Worm (Caenorhabditis elegans) whole organism, young adult: ENCODE measurements around the gene T22C8.3.

Experiments used
- F23B12.7 ChIP-seq: sonication (generic microtip); optimal IDR thresholded peaks from 2 replicates; lab custom pipeline; 2017; ENCODE audit warnings: missing genetic modification characterization, mild to moderate bottlenecking, missing compliant biosample characterization, antibody characterized with exemption, moderate library complexity; ENCODE audit not compliant: insufficient read depth
- F33H1.4 ChIP-seq: fragments of 200-800 bp; sonication (Bioruptor generic); IDR thresholded peaks from 2 replicates; pipeline ENCODE4 v1.3.6; 2022; ENCODE audit warnings: missing genetic modification reagents, missing genetic modification characterization, missing compliant biosample characterization
- F52B5.7 ChIP-seq: sonication (generic microtip); optimal IDR thresholded peaks from 2 replicates; lab custom pipeline; 2016; ENCODE audit warnings: mild to moderate bottlenecking, missing genetic modification characterization, missing compliant biosample characterization
- F55B11.4 ChIP-seq: sonication (generic microtip); optimal IDR thresholded peaks from 2 replicates; lab custom pipeline; 2016; ENCODE audit warnings: missing compliant biosample characterization, missing genetic modification characterization, borderline replicate concordance; ENCODE audit not compliant: insufficient read depth
- F57C9.4 ChIP-seq: sonication (generic microtip); optimal IDR thresholded peaks from 2 replicates; lab custom pipeline; 2017; ENCODE audit warnings: mild to moderate bottlenecking, missing genetic modification characterization, missing compliant biosample characterization
- K11D2.4 ChIP-seq: fragments of 200-800 bp; sonication (Bioruptor generic); IDR thresholded peaks from 2 replicates; pipeline ENCODE4 v1.3.6; 2022; ENCODE audit warnings: missing genetic modification reagents, missing genetic modification characterization, missing compliant biosample characterization
- Y53F4B.3 ChIP-seq: fragments of 200-800 bp; sonication (Bioruptor generic); IDR thresholded peaks from 2 replicates; pipeline ENCODE4 v1.3.6; 2022; ENCODE audit warnings: missing genetic modification reagents, missing genetic modification characterization, missing compliant biosample characterization
- Y95B8A.8 ChIP-seq: fragments of 200-800 bp; sonication (Bioruptor generic); IDR thresholded peaks from 2 replicates; pipeline ENCODE4 v1.3.6; 2022; ENCODE audit warnings: missing genetic modification reagents, missing genetic modification characterization, missing compliant biosample characterization
- aptf-3 ChIP-seq: fragments of 200-800 bp; sonication (Bioruptor generic); IDR thresholded peaks from 2 replicates; pipeline ENCODE4 v1.3.6; 2022; ENCODE audit warnings: missing genetic modification characterization, missing compliant biosample characterization
- atf-7 ChIP-seq: sonication (generic microtip); optimal IDR thresholded peaks from 2 replicates; lab custom pipeline; 2017; ENCODE audit warnings: mild to moderate bottlenecking, missing genetic modification characterization, missing compliant biosample characterization
- athp-1 ChIP-seq: sonication (generic microtip); optimal IDR thresholded peaks from 2 replicates; lab custom pipeline; 2017; ENCODE audit warnings: mild to moderate bottlenecking, missing genetic modification characterization, missing compliant biosample characterization
- attf-5 ChIP-seq: fragments of 200-800 bp; sonication (Bioruptor generic); optimal IDR thresholded peaks from 2 replicates; lab custom pipeline; 2018; ENCODE audit warnings: mild to moderate bottlenecking, missing genetic modification characterization, missing compliant biosample characterization
- cebp-1 ChIP-seq, 2 experiments: fragments of 200-800 bp in 1 of 2; sonication (Bioruptor generic) in 1 of 2; sonication (generic microtip) in 1 of 2; IDR thresholded peaks in 1 of 2; optimal IDR thresholded peaks in 1 of 2; 2 replicates each; pipeline versions ENCODE4 v1.3.6 to Lab custom; 2017 to 2022; ENCODE audit warnings: missing compliant biosample characterization in 2 of 2, missing genetic modification characterization in 2 of 2, mild to moderate bottlenecking in 1 of 2, missing genetic modification reagents in 1 of 2, moderate library complexity in 1 of 2
- cebp-2 ChIP-seq: fragments of 200-800 bp; sonication (Bioruptor generic); IDR thresholded peaks from 2 replicates; pipeline ENCODE4 v1.3.6; 2022; ENCODE audit warnings: missing genetic modification characterization, missing compliant biosample characterization
- efl-1 ChIP-seq: fragments of 150-350 bp; optimal IDR thresholded peaks from 2 replicates; lab custom pipeline; 2014; ENCODE audit warnings: missing biosample characterization, missing genetic modification reagents, missing genetic modification characterization
- ekl-4 ChIP-seq: fragments of 200-800 bp; sonication (Bioruptor generic); IDR thresholded peaks from 2 replicates; pipeline ENCODE4 v1.3.6; 2022; ENCODE audit warnings: missing genetic modification reagents, missing genetic modification characterization, missing compliant biosample characterization
- ets-4 ChIP-seq: fragments of 200-800 bp; sonication (Bioruptor generic); optimal IDR thresholded peaks from 2 replicates; lab custom pipeline; 2018; ENCODE audit warnings: mild to moderate bottlenecking, missing genetic modification characterization, missing compliant biosample characterization
- fkh-3 ChIP-seq: sonication (generic microtip); optimal IDR thresholded peaks from 2 replicates; lab custom pipeline; 2016; ENCODE audit warnings: mild to moderate bottlenecking, missing genetic modification characterization, missing compliant biosample characterization
- hmg-1.2 ChIP-seq: fragments of 200-800 bp; sonication (Bioruptor generic); IDR thresholded peaks from 2 replicates; pipeline ENCODE4 v1.3.6; 2022; ENCODE audit warnings: missing genetic modification reagents, missing genetic modification characterization, missing compliant biosample characterization
- hsf-1 ChIP-seq: fragments of 200-800 bp; sonication (Bioruptor generic); IDR thresholded peaks from 2 replicates; pipeline ENCODE4 v1.3.6; 2022; ENCODE audit warnings: missing genetic modification reagents, missing genetic modification characterization, missing compliant biosample characterization
- let-607 ChIP-seq, 2 experiments: fragments of 200-800 bp in 1 of 2; sonication (Bioruptor generic) in 1 of 2; sonication (generic microtip) in 1 of 2; optimal IDR thresholded peaks; 2 replicates each; lab custom pipeline; 2016 to 2018; ENCODE audit warnings: mild to moderate bottlenecking in 2 of 2, missing compliant biosample characterization in 2 of 2, missing genetic modification characterization in 2 of 2, moderate library complexity in 2 of 2, missing genotype in 1 of 2
- lin-26 ChIP-seq: fragments of 200-800 bp; sonication (Bioruptor generic); IDR thresholded peaks from 2 replicates; pipeline ENCODE4 v1.3.6; 2022; ENCODE audit warnings: missing genetic modification reagents, missing genetic modification characterization, missing compliant biosample characterization
- lin-54 ChIP-seq: fragments of 200-800 bp; sonication (Bioruptor generic); optimal IDR thresholded peaks from 2 replicates; lab custom pipeline; 2018; ENCODE audit warnings: mild to moderate bottlenecking, missing genetic modification characterization, missing compliant biosample characterization
- lir-1 ChIP-seq: fragments of 200-800 bp; sonication (Bioruptor generic); conservative IDR thresholded peaks from 2 replicates; pipeline ENCODE4 v1.3.6; 2022; ENCODE audit warnings: missing genetic modification reagents, missing genetic modification characterization, missing compliant biosample characterization
- lsl-1 ChIP-seq: fragments of 200-800 bp; sonication (Bioruptor generic); optimal IDR thresholded peaks from 2 replicates; lab custom pipeline; 2018; ENCODE audit warnings: mild to moderate bottlenecking, missing genetic modification characterization, moderate library complexity, missing compliant biosample characterization
- madf-6 ChIP-seq: fragments of 200-800 bp; sonication (Bioruptor generic); IDR thresholded peaks from 2 replicates; pipeline ENCODE4 v1.3.6; 2022; ENCODE audit warnings: missing genetic modification reagents, missing genetic modification characterization, missing compliant biosample characterization
- mcd-1 ChIP-seq: fragments of 200-800 bp; sonication (Bioruptor generic); IDR thresholded peaks from 2 replicates; pipeline ENCODE4 v1.3.6; 2022; ENCODE audit warnings: missing genetic modification reagents, missing genetic modification characterization, missing compliant biosample characterization
- pbrm-1 ChIP-seq: fragments of 200-800 bp; sonication (Bioruptor generic); IDR thresholded peaks from 2 replicates; pipeline ENCODE4 v1.3.6; 2022; ENCODE audit warnings: missing genetic modification reagents, missing genetic modification characterization, missing compliant biosample characterization
- repo-1 ChIP-seq: sonication (generic microtip); optimal IDR thresholded peaks from 2 replicates; lab custom pipeline; 2017; ENCODE audit warnings: mild to moderate bottlenecking, missing genetic modification characterization, missing compliant biosample characterization
- snpc-1.1 ChIP-seq: sonication (generic microtip); optimal IDR thresholded peaks from 2 replicates; lab custom pipeline; 2017; ENCODE audit warnings: missing genetic modification characterization, mild to moderate bottlenecking, missing compliant biosample characterization, antibody characterized with exemption, moderate library complexity, missing genotype, missing genetic modification reagents; ENCODE audit not compliant: insufficient read depth
- snpc-1.3 ChIP-seq: sonication (generic microtip); optimal IDR thresholded peaks from 2 replicates; lab custom pipeline; 2017; ENCODE audit warnings: missing genetic modification characterization, mild to moderate bottlenecking, missing compliant biosample characterization, antibody characterized with exemption, moderate library complexity, missing genotype, missing genetic modification reagents; ENCODE audit not compliant: insufficient read depth
- snpc-4 ChIP-seq, 5 experiments: fragments of 150-350 bp in 1 of 5; sonication (generic microtip) in 4 of 5; optimal IDR thresholded peaks; 2 replicates each; lab custom pipeline; 2014 to 2018; ENCODE audit warnings: missing genetic modification characterization in 5 of 5, missing biosample characterization in 3 of 5, antibody characterized with exemption in 2 of 5, mild to moderate bottlenecking in 2 of 5, missing compliant biosample characterization in 2 of 5, missing genotype in 2 of 5, moderate library complexity in 2 of 5, missing genetic modification reagents in 1 of 5
- sptf-2 ChIP-seq: fragments of 200-800 bp; sonication (Bioruptor generic); optimal IDR thresholded peaks from 2 replicates; lab custom pipeline; 2018; ENCODE audit warnings: mild to moderate bottlenecking, missing genetic modification characterization, missing compliant biosample characterization
- tbp1 ChIP-seq: fragments of 200-800 bp; sonication (Bioruptor generic); optimal IDR thresholded peaks from 2 replicates; lab custom pipeline; 2018; ENCODE audit warnings: mild to moderate bottlenecking, missing genetic modification characterization, missing compliant biosample characterization
- unc-130 ChIP-seq: sonication (generic microtip); optimal IDR thresholded peaks from 2 replicates; lab custom pipeline; 2016; ENCODE audit warnings: missing genetic modification reagents, missing genetic modification characterization, missing compliant biosample characterization
- xnd-1 ChIP-seq: sonication (generic microtip); optimal IDR thresholded peaks from 2 replicates; lab custom pipeline; 2016; ENCODE audit warnings: missing genotype, missing genetic modification reagents, missing genetic modification characterization, missing compliant biosample characterization
- zfh-2 ChIP-seq: fragments of 200-800 bp; sonication (Bioruptor generic); conservative IDR thresholded peaks from 2 replicates; pipeline ENCODE4 v1.3.6; 2022; ENCODE audit warnings: missing genetic modification reagents, missing genetic modification characterization, missing compliant biosample characterization

T22C8.3 gene

ce11 chrII:8603567-8604359 lies 18.0 kb downstream of the T22C8.3 start, which contains the start of gene suf-1 (continued):
- TF ChIP-seq F57C9.4 (tag; lab: Kevin White, UChicago) (no peak), fkh-3 (tag; lab: Kevin White, UChicago) (no peak), sptf-2 (GFP tag; lab: Kevin White, UChicago) (no peak), attf-5 (GFP tag; lab: Kevin White, UChicago) (peak; percentile 24), repo-1 (tag; lab: Kevin White, UChicago) (no peak), let-607 (tag; optimal IDR thresholded peaks at IDR 0.05; lab: Kevin White, UChicago) (no peak), xnd-1 (peak; percentile 45), pbrm-1 (GFP tag; lab: Robert Waterston, UW) (peak; percentile 45; the same call in 1 of the 2 replicates), athp-1 (peak; percentile 40), Y53F4B.3 (no peak), aptf-3 (GFP tag; lab: Robert Waterston, UW) (peak; percentile 13; the same call in 1 of the 2 replicates), efl-1 (peak; percentile 43), F33H1.4 (GFP tag; lab: Robert Waterston, UW) (peak; percentile 65), ekl-4 (GFP tag; lab: Robert Waterston, UW) (peak; percentile 90), F52B5.7 (tag; lab: Kevin White, UChicago) (peak; percentile 22), K11D2.4 (GFP tag; lab: Robert Waterston, UW) (0 out of 2 replicates have a peak, but pooled peaks have one; percentile 10), Y95B8A.8 (GFP tag; lab: Robert Waterston, UW) (0 out of 2 replicates have a peak, but pooled peaks have one; percentile 34), cebp-2 (peak; percentile 77; the same call in 1 of the 2 replicates), hsf-1 (peak; percentile 79), snpc-1.3 (peak; percentile 2), atf-7 (tag; lab: Kevin White, UChicago) (peak; percentile 56), cebp-1 (GFP tag; IDR thresholded peaks at IDR 0.05; lab: Robert Waterston, UW) (no peak), cebp-1 (tag; optimal IDR thresholded peaks at IDR 0.05; lab: Kevin White, UChicago) (no peak), tbp1 (GFP tag; lab: Kevin White, UChicago) (peak; percentile 36), F55B11.4 (no peak)

ce11 chrII:8602337-8602944 lies 19.3 kb downstream of the T22C8.3 start, which contains the start of the genes cpf-1 and rpl-26:
Gene cpf-1 (minus strand): TSS chrII:8602440.
Gene rpl-26 (plus strand): TSS chrII:8602785.
- TF ChIP-seq mcd-1 (GFP tag; lab: Robert Waterston, UW) (peak; percentile 32; the same call in 1 of the 2 replicates), F33H1.4 (GFP tag; lab: Robert Waterston, UW) (peak; percentile 88), madf-6 (peak; percentile 38; the same call in 1 of the 2 replicates), sptf-2 (GFP tag; lab: Kevin White, UChicago) (peak; percentile 92), unc-130 (GFP tag; lab: Kevin White, UChicago) (no peak), tbp1 (GFP tag; lab: Kevin White, UChicago) (peak; percentile 33), lin-26 (GFP tag; lab: Robert Waterston, UW) (no peak), repo-1 (tag; lab: Kevin White, UChicago) (no peak), zfh-2 (0 out of 2 replicates have a peak, but pooled peaks have one; percentile 8), snpc-4 (GFP tag; optimal IDR thresholded peaks at IDR 0.05; lab: Kevin White, UChicago) (peak; percentile 71), snpc-4 (tag; optimal IDR thresholded peaks at IDR 0.05; lab: Kevin White, UChicago) (peak; percentile 55 to 80 (median 74)), snpc-1.1 (tag; lab: Kevin White, UChicago) (peak; percentile 54), efl-1 (peak; percentile 9), lin-54 (GFP tag; lab: Kevin White, UChicago) (peak; percentile 60), snpc-1.3 (peak; percentile 34), hmg-1.2 (GFP tag; lab: Robert Waterston, UW) (peak; percentile 28; the same call in 1 of the 2 replicates), lir-1 (GFP tag; lab: Robert Waterston, UW) (no peak), ets-4 (GFP tag; lab: Kevin White, UChicago) (no peak), attf-5 (GFP tag; lab: Kevin White, UChicago) (peak; percentile 18), lsl-1 (GFP tag; lab: Kevin White, UChicago) (peak; percentile 34), F23B12.7 (tag; lab: Kevin White, UChicago) (peak; percentile 30)
